Worm (Caenorhabditis elegans) whole organism, early embryonic: ENCODE data around the gene T28D9.11.

Source experiments
- B0310.2 ChIP-seq: sonication (generic microtip); optimal IDR thresholded peaks from 2 replicates; lab custom pipeline; 2016; ENCODE audit warnings: mild to moderate bottlenecking, missing genetic modification characterization, missing compliant biosample characterization
- F13C5.2 ChIP-seq: sonication (generic microtip); optimal IDR thresholded peaks from 2 replicates; lab custom pipeline; 2017; ENCODE audit warnings: mild to moderate bottlenecking, missing genetic modification characterization, inconsistent platforms, missing compliant biosample characterization
- ama-1 ChIP-seq: fragments of 150-350 bp; optimal IDR thresholded peaks from 2 replicates; lab custom pipeline; 2014
- ceh-13 ChIP-seq: fragments of 200-800 bp; sonication (Bioruptor generic); optimal IDR thresholded peaks from 2 replicates; lab custom pipeline; 2018; ENCODE audit warnings: mild to moderate bottlenecking, missing genetic modification characterization, missing compliant biosample characterization
- ceh-36 ChIP-seq: sonication (generic microtip); optimal IDR thresholded peaks from 2 replicates; lab custom pipeline; 2016; ENCODE audit warnings: missing genetic modification characterization, inconsistent platforms, missing compliant biosample characterization
- ets-7 ChIP-seq: sonication (generic microtip); optimal IDR thresholded peaks from 2 replicates; lab custom pipeline; 2016; ENCODE audit warnings: missing genotype, missing genetic modification characterization, missing compliant biosample characterization
- flt-1 ChIP-seq: fragments of 200-800 bp; sonication (Bioruptor generic); IDR thresholded peaks from 2 replicates; pipeline ENCODE4 v1.3.6; 2022; ENCODE audit warnings: missing genetic modification characterization, missing compliant biosample characterization
- hmbx-1 ChIP-seq: sonication (generic microtip); optimal IDR thresholded peaks from 2 replicates; lab custom pipeline; 2016; ENCODE audit warnings: mild to moderate bottlenecking, missing genetic modification characterization, missing compliant biosample characterization
- hmg-4 ChIP-seq: fragments of 200-800 bp; sonication (Bioruptor generic); optimal IDR thresholded peaks from 2 replicates; lab custom pipeline; 2018; ENCODE audit warnings: mild to moderate bottlenecking, missing genetic modification characterization, missing compliant biosample characterization
- hnd-1 ChIP-seq: sonication (generic microtip); optimal IDR thresholded peaks from 2 replicates; lab custom pipeline; 2016; ENCODE audit warnings: missing genetic modification characterization, missing compliant biosample characterization
- pes-1 ChIP-seq: fragments of 200-800 bp; sonication (Bioruptor generic); IDR thresholded peaks from 2 replicates; pipeline ENCODE4 v1.3.6; 2022; ENCODE audit warnings: missing genetic modification reagents, missing genetic modification characterization, missing compliant biosample characterization
- scrt-1 ChIP-seq: fragments of 200-800 bp; sonication (Bioruptor generic); IDR thresholded peaks from 2 replicates; pipeline ENCODE4 v1.3.6; 2022; ENCODE audit warnings: missing genetic modification characterization, missing compliant biosample characterization
- tra-4 ChIP-seq: sonication (generic microtip); optimal IDR thresholded peaks from 2 replicates; lab custom pipeline; 2017; ENCODE audit warnings: missing genetic modification characterization, missing compliant biosample characterization

- TF ChIP-seq F13C5.2 (tag; lab: Kevin White, UChicago): no peak
- TF ChIP-seq ama-1 (lab: Kevin White, UChicago): no peak
- no peak for TF ChIP-seq ets-7 (tag; lab: Kevin White, UChicago)
- TF ChIP-seq ceh-36 (tag; lab: Kevin White, UChicago): no peak
- no peak for TF ChIP-seq tra-4 (tag; lab: Kevin White, UChicago)
- no peak for TF ChIP-seq pes-1
- TF ChIP-seq scrt-1 (GFP tag; lab: Robert Waterston, UW): no peak
- no peak for TF ChIP-seq hmg-4
- TF ChIP-seq flt-1: no peak
- TF ChIP-seq B0310.2 (tag; lab: Kevin White, UChicago): no peak
- TF ChIP-seq hmbx-1 (tag; lab: Kevin White, UChicago): no peak
- TF ChIP-seq hnd-1: no peak
- TF ChIP-seq ceh-13: no peak
These were observed 43.1 kb downstream of the T28D9.11 start for ce11 chrII:6448656-6449055.
